Worm (Caenorhabditis elegans) whole organism, L4 larva: ENCODE measurements around the gene F56D6.12.

ENCODE experiments used
- F10B5.3 ChIP-seq: sonication (generic microtip); optimal IDR thresholded peaks from 2 replicates; lab custom pipeline; 2016; ENCODE audit warnings: mild to moderate bottlenecking, missing genetic modification characterization, missing compliant biosample characterization
- F37D6.2 ChIP-seq: sonication (generic microtip); optimal IDR thresholded peaks from 2 replicates; lab custom pipeline; 2016; ENCODE audit warnings: mild to moderate bottlenecking, missing genetic modification characterization, missing compliant biosample characterization
- T20F7.1 ChIP-seq: fragments of 200-800 bp; sonication (Bioruptor generic); optimal IDR thresholded peaks from 2 replicates; lab custom pipeline; 2018; ENCODE audit warnings: mild to moderate bottlenecking, missing genetic modification characterization, missing compliant biosample characterization
- Y48G9A.11 ChIP-seq: fragments of 200-800 bp; sonication (Bioruptor generic); IDR thresholded peaks from 2 replicates; pipeline ENCODE4 v1.3.6; 2022; ENCODE audit warnings: missing genetic modification reagents, missing genetic modification characterization, missing compliant biosample characterization
- Y75B8A.6 ChIP-seq: fragments of 200-800 bp; sonication (Bioruptor generic); IDR thresholded peaks from 2 replicates; pipeline ENCODE4 v1.3.6; 2022; ENCODE audit warnings: missing genetic modification reagents, missing genetic modification characterization, missing compliant biosample characterization
- ZK337.2 ChIP-seq: fragments of 200-800 bp; sonication (Bioruptor generic); IDR thresholded peaks from 2 replicates; pipeline ENCODE4 v1.3.6; 2022; ENCODE audit warnings: missing genetic modification reagents, missing genetic modification characterization, missing compliant biosample characterization
- aha-1 ChIP-seq: fragments of 150-350 bp; peaks from one replicate; lab custom pipeline; 2014; ENCODE audit warnings: missing biosample characterization, missing genetic modification characterization
- ama-1 ChIP-seq: fragments of 150-350 bp; optimal IDR thresholded peaks from 2 replicates; lab custom pipeline; 2014; ENCODE audit warnings: inconsistent platforms, mixed read lengths
- ceh-28 ChIP-seq: fragments of 150-350 bp; optimal IDR thresholded peaks from 2 replicates; lab custom pipeline; 2014; ENCODE audit warnings: missing biosample characterization, missing genetic modification reagents, missing genetic modification characterization
- ceh-32 ChIP-seq: sonication (generic microtip); optimal IDR thresholded peaks from 2 replicates; lab custom pipeline; 2016; ENCODE audit warnings: mild to moderate bottlenecking, missing genetic modification characterization, missing compliant biosample characterization; ENCODE audit not compliant: poor library complexity
- ceh-62 ChIP-seq: sonication (generic microtip); optimal IDR thresholded peaks from 2 replicates; lab custom pipeline; 2017; ENCODE audit warnings: missing biosample characterization, missing genetic modification characterization
- ctbp-1 ChIP-seq: fragments of 200-800 bp; sonication (Bioruptor generic); IDR thresholded peaks from 2 replicates; pipeline ENCODE4 v1.3.6; 2022; ENCODE audit warnings: missing genetic modification reagents, missing genetic modification characterization, missing compliant biosample characterization
- daf-12 ChIP-seq: fragments of 150-350 bp; optimal IDR thresholded peaks from 2 replicates; lab custom pipeline; 2014; ENCODE audit warnings: missing biosample characterization, missing genetic modification reagents, missing genetic modification characterization
- daf-16 ChIP-seq, 3 experiments: sonication (generic microtip); optimal IDR thresholded peaks; 2 replicates each; lab custom pipeline; 2016 to 2017; ENCODE audit warnings: missing genetic modification characterization in 3 of 3, missing genetic modification reagents in 3 of 3, mild to moderate bottlenecking in 2 of 3, missing compliant biosample characterization in 2 of 3, missing biosample characterization in 1 of 3, moderate library complexity in 1 of 3
- dmd-8 ChIP-seq: fragments of 200-800 bp; sonication (Bioruptor generic); IDR thresholded peaks from 2 replicates; pipeline ENCODE4 v1.3.6; 2022; ENCODE audit warnings: missing genetic modification characterization, missing compliant biosample characterization
- dmd-9 ChIP-seq: fragments of 200-800 bp; sonication (Bioruptor generic); IDR thresholded peaks from 2 replicates; pipeline ENCODE4 v1.3.6; 2022; ENCODE audit warnings: missing genetic modification reagents, missing genetic modification characterization, missing compliant biosample characterization
- dpl-1 ChIP-seq: fragments of 150-350 bp; optimal IDR thresholded peaks from 2 replicates; lab custom pipeline; 2014; ENCODE audit warnings: missing biosample characterization, missing genetic modification reagents, missing genetic modification characterization
- hif-1 ChIP-seq, 2 experiments: sonication (generic microtip); optimal IDR thresholded peaks; 2 replicates each; lab custom pipeline; 2016 to 2017; ENCODE audit warnings: missing compliant biosample characterization in 2 of 2, missing genetic modification characterization in 2 of 2, missing genetic modification reagents in 2 of 2, missing genotype in 2 of 2, mild to moderate bottlenecking in 1 of 2
- hlh-11 ChIP-seq: fragments of 200-800 bp; sonication (Bioruptor generic); optimal IDR thresholded peaks from 2 replicates; lab custom pipeline; 2018; ENCODE audit warnings: mild to moderate bottlenecking, missing genetic modification characterization, missing compliant biosample characterization
- jun-1 ChIP-seq: fragments of 150-350 bp; optimal IDR thresholded peaks from 2 replicates; lab custom pipeline; 2014; ENCODE audit warnings: missing biosample characterization, missing genetic modification reagents, missing genetic modification characterization
- lim-7 ChIP-seq: fragments of 200-800 bp; sonication (Bioruptor generic); IDR thresholded peaks from 2 replicates; pipeline ENCODE4 v1.3.6; 2022; ENCODE audit warnings: missing genetic modification characterization, missing compliant biosample characterization
- lir-3 ChIP-seq: sonication (generic microtip); optimal IDR thresholded peaks from 2 replicates; lab custom pipeline; 2016; ENCODE audit warnings: mild to moderate bottlenecking, missing genetic modification characterization, missing compliant biosample characterization
- mdl-1 ChIP-seq, 2 experiments: fragments of 150-350 bp in 1 of 2; sonication (generic microtip) in 1 of 2; optimal IDR thresholded peaks; 2 replicates each; lab custom pipeline; 2014 to 2017; ENCODE audit warnings: missing biosample characterization in 2 of 2, missing genetic modification characterization in 2 of 2
- mes-2 ChIP-seq: sonication (generic microtip); optimal IDR thresholded peaks from 2 replicates; lab custom pipeline; 2016; ENCODE audit warnings: missing genotype, mild to moderate bottlenecking, missing genetic modification characterization, missing compliant biosample characterization; ENCODE audit not compliant: poor library complexity, severe bottlenecking
- mxl-2 ChIP-seq: fragments of 200-800 bp; sonication (Bioruptor generic); conservative IDR thresholded peaks from 2 replicates; pipeline ENCODE4 v1.3.6; 2022; ENCODE audit warnings: missing genetic modification reagents, missing genetic modification characterization, missing compliant biosample characterization
- mxl-3 ChIP-seq: fragments of 200-800 bp; sonication (Bioruptor generic); optimal IDR thresholded peaks from 2 replicates; lab custom pipeline; 2018; ENCODE audit warnings: mild to moderate bottlenecking, missing genetic modification characterization, missing compliant biosample characterization
- nhr-10 ChIP-seq: fragments of 150-350 bp; optimal IDR thresholded peaks from 2 replicates; lab custom pipeline; 2014; ENCODE audit warnings: missing biosample characterization, missing genetic modification characterization
- nhr-11 ChIP-seq: fragments of 150-350 bp; optimal IDR thresholded peaks from 2 replicates; lab custom pipeline; 2014; ENCODE audit warnings: missing biosample characterization, missing genetic modification characterization
- nhr-111 ChIP-seq: fragments of 200-800 bp; sonication (Bioruptor generic); optimal IDR thresholded peaks from 2 replicates; lab custom pipeline; 2018; ENCODE audit warnings: mild to moderate bottlenecking, missing genetic modification characterization, missing compliant biosample characterization
- nhr-25 ChIP-seq: sonication (generic microtip); optimal IDR thresholded peaks from 2 replicates; lab custom pipeline; 2017; ENCODE audit warnings: missing genetic modification characterization, mild to moderate bottlenecking, missing compliant biosample characterization, antibody characterized with exemption, moderate library complexity, borderline replicate concordance; ENCODE audit not compliant: insufficient read depth
- nhr-28 ChIP-seq: fragments of 150-350 bp; optimal IDR thresholded peaks from 2 replicates; lab custom pipeline; 2014; ENCODE audit warnings: missing biosample characterization, missing genetic modification characterization
- nhr-76 ChIP-seq: fragments of 150-350 bp; optimal IDR thresholded peaks from 2 replicates; lab custom pipeline; 2014; ENCODE audit warnings: missing biosample characterization, missing genetic modification characterization
- nhr-77 ChIP-seq: fragments of 150-350 bp; optimal IDR thresholded peaks from 2 replicates; lab custom pipeline; 2014; ENCODE audit warnings: missing biosample characterization, missing genetic modification characterization
- pha-4 ChIP-seq, 2 experiments: fragments of 150-350 bp in 1 of 2; fragments of 200-800 bp in 1 of 2; sonication (Bioruptor generic) in 1 of 2; IDR thresholded peaks in 1 of 2; optimal IDR thresholded peaks in 1 of 2; 2 replicates each; pipeline versions ENCODE4 v1.3.6 to Lab custom; 2014 to 2022; ENCODE audit warnings: missing genetic modification characterization in 2 of 2, missing genetic modification reagents in 2 of 2, missing biosample characterization in 1 of 2, missing compliant biosample characterization in 1 of 2
- php-3 ChIP-seq: fragments of 200-800 bp; sonication (Bioruptor generic); IDR thresholded peaks from 2 replicates; pipeline ENCODE4 v1.3.6; 2022; ENCODE audit warnings: missing genetic modification reagents, missing genetic modification characterization, missing compliant biosample characterization
- pqm-1 ChIP-seq: sonication (generic microtip); optimal IDR thresholded peaks from 2 replicates; lab custom pipeline; 2017; ENCODE audit warnings: missing biosample characterization, missing genetic modification characterization
- skn-1 ChIP-seq: fragments of 150-350 bp; optimal IDR thresholded peaks from 2 replicates; lab custom pipeline; 2014; ENCODE audit warnings: missing biosample characterization, missing genetic modification characterization
- tag-97 ChIP-seq: fragments of 200-800 bp; sonication (Bioruptor generic); IDR thresholded peaks from 2 replicates; pipeline ENCODE4 v1.3.6; 2022; ENCODE audit warnings: missing genetic modification characterization, missing compliant biosample characterization
- tra-1 ChIP-seq: fragments of 200-800 bp; sonication (Bioruptor generic); IDR thresholded peaks from 2 replicates; pipeline ENCODE4 v1.3.6; 2022; ENCODE audit warnings: missing genetic modification reagents, missing genetic modification characterization, missing compliant biosample characterization
- unc-39 ChIP-seq: sonication (generic microtip); optimal IDR thresholded peaks from 2 replicates; lab custom pipeline; 2017; ENCODE audit warnings: missing biosample characterization, missing genetic modification characterization
- unc-62 ChIP-seq, 3 experiments: fragments of 150-350 bp in 1 of 3; sonication (generic microtip); optimal IDR thresholded peaks in 2 of 3; peaks in 1 of 3; 1 replicate in 1 of 3; 2 replicates in 2 of 3; lab custom pipeline; 2014 to 2017; ENCODE audit warnings: missing biosample characterization in 3 of 3, missing genetic modification characterization in 3 of 3, missing genetic modification reagents in 3 of 3, missing genotype in 1 of 3
- zag-1 ChIP-seq: fragments of 150-350 bp; optimal IDR thresholded peaks from 2 replicates; lab custom pipeline; 2014; ENCODE audit warnings: missing biosample characterization, missing genetic modification characterization
- zfp-2 ChIP-seq: sonication (generic microtip); optimal IDR thresholded peaks from 2 replicates; lab custom pipeline; 2016; ENCODE audit warnings: mild to moderate bottlenecking, missing genetic modification characterization, missing compliant biosample characterization
- ztf-7 ChIP-seq: fragments of 150-350 bp; optimal IDR thresholded peaks from 2 replicates; lab custom pipeline; 2014; ENCODE audit warnings: missing biosample characterization, missing genetic modification characterization

Gene F56D6.12

ce11 chrIV:3917405-3917804, 9.5 kb downstream of the F56D6.12 start, which contains the start of gene F56D6.14:
Gene F56D6.14 (plus strand): TSS chrIV:3917705.
- TF ChIP-seq mes-2 (tag; lab: Kevin White, UChicago) (no peak), unc-62 (GFP tag; optimal IDR thresholded peaks at IDR 0.05 in 1 of 2; lab: Kevin White, UChicago) (peak in 1 of 2 experiments; percentile 73), unc-62 (tag; optimal IDR thresholded peaks at IDR 0.05; lab: Kevin White, UChicago) (no peak)

- no peak for TF ChIP-seq zfp-2
- no peak for TF ChIP-seq nhr-76
Observed at ce11 chrIV:3918160-3918559, 10.2 kb downstream of the F56D6.12 start, which contains the start of gene F56D6.23. Gene F56D6.23 (plus strand): TSS chrIV:3918460.

DNA sequence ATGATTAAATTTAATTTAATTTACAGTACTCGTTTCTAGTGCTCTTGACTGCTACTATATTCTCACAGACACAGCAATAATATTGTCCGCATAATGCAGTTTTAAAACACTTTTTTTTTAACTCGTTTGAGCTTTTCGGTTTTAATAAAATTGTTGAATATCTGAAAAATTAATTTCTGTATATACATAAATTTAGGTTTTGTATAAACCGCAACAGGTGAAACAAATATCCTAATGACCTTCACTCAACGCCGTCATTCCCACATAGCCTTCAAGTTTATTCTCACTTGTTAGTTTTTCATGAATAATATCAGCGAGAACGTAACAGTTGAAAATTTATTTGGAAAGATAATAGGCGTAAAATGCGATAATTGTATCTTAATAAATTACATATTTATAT, 11.6 kb downstream of the F56D6.12 start, which contains the start of gene srz-19:
srz-19 (plus strand) TSS at position 301 of the 400 bp plus-strand sequence.
- no peak for TF ChIP-seq hlh-11 (tag; lab: Kevin White, UChicago)
- TF ChIP-seq, all 104 proteins: peak for 0

ce11 chrIV:3921898-3922297, 14.0 kb downstream of the F56D6.12 start, which contains the start of gene clec-67:
Gene clec-67 (plus strand): TSS chrIV:3922165.
- TF ChIP-seq ctbp-1 (GFP tag; lab: Robert Waterston, UW), result no peak
- TF ChIP-seq lir-3 (tag; lab: Kevin White, UChicago), result no peak
- peak; percentile 63 for TF ChIP-seq nhr-28
- peak; percentile 9 for TF ChIP-seq nhr-77
- TF ChIP-seq dpl-1, result no peak
- TF ChIP-seq hlh-11 (tag; lab: Kevin White, UChicago), result peak; percentile 58
- no peak for TF ChIP-seq pha-4 (GFP tag; IDR thresholded peaks at IDR 0.05; lab: Robert Waterston, UW)
- no peak for TF ChIP-seq pha-4 (tag; optimal IDR thresholded peaks at IDR 0.05; lab: Kevin White, UChicago)
- no peak for TF ChIP-seq tag-97 (GFP tag; lab: Robert Waterston, UW)
- no peak for TF ChIP-seq php-3
- no peak for TF ChIP-seq mes-2 (tag; lab: Kevin White, UChicago)
- no peak for TF ChIP-seq skn-1 (tag; lab: Kevin White, UChicago)
- no peak for TF ChIP-seq daf-12 (tag; lab: Kevin White, UChicago)
- TF ChIP-seq zag-1 (tag; lab: Kevin White, UChicago), result no peak
- TF ChIP-seq dmd-8, result no peak
- TF ChIP-seq ztf-7 (tag; lab: Kevin White, UChicago), result no peak
- no peak for TF ChIP-seq ZK337.2 (GFP tag; lab: Robert Waterston, UW)
- TF ChIP-seq dmd-9, result no peak
- no peak for TF ChIP-seq Y48G9A.11 (GFP tag; lab: Robert Waterston, UW)
- TF ChIP-seq nhr-11, result no peak
- no peak for TF ChIP-seq mdl-1 (tag; optimal IDR thresholded peaks at IDR 0.05; lab: Kevin White, UChicago)
- TF ChIP-seq jun-1 (tag; lab: Kevin White, UChicago), result no peak
- TF ChIP-seq daf-16 (GFP tag; optimal IDR thresholded peaks at IDR 0.05; lab: Kevin White, UChicago), result no peak
- TF ChIP-seq daf-16 (tag; optimal IDR thresholded peaks at IDR 0.05; lab: Kevin White, UChicago), result peak; percentile 57
- TF ChIP-seq ceh-32 (tag; lab: Kevin White, UChicago), result no peak
- no peak for TF ChIP-seq aha-1
- no peak for TF ChIP-seq ceh-62
- TF ChIP-seq mxl-3 (GFP tag; lab: Kevin White, UChicago), result peak; percentile 17
- peak; percentile 78 for TF ChIP-seq pqm-1 (tag; lab: Kevin White, UChicago)
- TF ChIP-seq Y75B8A.6 (GFP tag; lab: Robert Waterston, UW), result no peak

- TF ChIP-seq ceh-62 (no peak), lir-3 (tag; lab: Kevin White, UChicago) (no peak), unc-39 (tag; lab: Kevin White, UChicago) (no peak), nhr-25 (no peak), nhr-111 (GFP tag; lab: Kevin White, UChicago) (no peak), lim-7 (GFP tag; lab: Robert Waterston, UW) (no peak), zag-1 (tag; lab: Kevin White, UChicago) (no peak), ama-1 (lab: Kevin White, UChicago) (no peak), T20F7.1 (GFP tag; lab: Kevin White, UChicago) (no peak), tra-1 (GFP tag; lab: Robert Waterston, UW) (no peak), pqm-1 (tag; lab: Kevin White, UChicago) (no peak), ceh-28 (tag; lab: Kevin White, UChicago) (no peak), nhr-10 (tag; lab: Kevin White, UChicago) (no peak), F37D6.2 (tag; lab: Kevin White, UChicago) (no peak), hif-1 (tag; optimal IDR thresholded peaks at IDR 0.05; lab: Kevin White, UChicago) (no peak), mxl-2 (GFP tag; lab: Robert Waterston, UW) (no peak), F10B5.3 (tag; lab: Kevin White, UChicago) (no peak)
Observed at ce11 chrIV:3926117-3926516, 18.2 kb downstream of the F56D6.12 start, which contains the start of gene clec-68. Gene clec-68 (plus strand): TSS chrIV:3926417.
